Worm (Caenorhabditis elegans): ENCODE results near the gene spe-36.

The spe-36 gene

ce11 chrIV:11561677-11562076 is 30.4 kb downstream of the spe-36 start, which contains the start of gene F12F6.7:
Gene F12F6.7, minus strand, starts transcription at chrIV:11561833.
- TF ChIP-seq med-1 (GFP tag; optimal IDR thresholded peaks at IDR 0.05; ENCODE audit: insufficient read depth) (no peak), klf-2 (GFP tag; conservative IDR thresholded peaks at IDR 0.05) (no peak), T22C8.4 (GFP tag; IDR thresholded peaks at IDR 0.05) (no peak), tab-1 (GFP tag; IDR thresholded peaks at IDR 0.05) (no peak), flt-1 (GFP tag; IDR thresholded peaks at IDR 0.05) (no peak), ztf-29 (GFP tag; IDR thresholded peaks at IDR 0.05) (no peak), ztf-23 (GFP tag; IDR thresholded peaks at IDR 0.05) (no peak), cog-1 (tag; optimal IDR thresholded peaks at IDR 0.05) (no peak), ref-1 (GFP tag; conservative IDR thresholded peaks at IDR 0.05) (no peak)

ce11 chrIV:11551813-11552212 is 40.3 kb downstream of the spe-36 start, which contains the start of gene col-128:
Gene col-128, minus strand, starts transcription at chrIV:11551960.
- TF ChIP-seq med-1 (GFP tag; optimal IDR thresholded peaks at IDR 0.05; ENCODE audit: insufficient read depth): no peak

- TF ChIP-seq klf-2 (GFP tag; conservative IDR thresholded peaks at IDR 0.05) (0 out of 2 replicates have a peak, but pooled peaks have one; percentile 47), cog-1 (tag; optimal IDR thresholded peaks at IDR 0.05) (peak; percentile 88), tab-1 (GFP tag; IDR thresholded peaks at IDR 0.05) (peak; percentile 95), flt-1 (GFP tag; IDR thresholded peaks at IDR 0.05) (peak; percentile 95), ztf-23 (GFP tag; IDR thresholded peaks at IDR 0.05) (peak; percentile 92), med-1 (GFP tag; optimal IDR thresholded peaks at IDR 0.05; ENCODE audit: insufficient read depth) (peak; percentile 70), ztf-29 (GFP tag; IDR thresholded peaks at IDR 0.05) (peak; percentile 81), T22C8.4 (GFP tag; IDR thresholded peaks at IDR 0.05) (peak; percentile 81), ref-1 (GFP tag; conservative IDR thresholded peaks at IDR 0.05) (peak; percentile 81)
Measured at ce11 chrIV:11549694-11550093, 42.4 kb downstream of the spe-36 start.

- TF ChIP-seq ref-1 (GFP tag; conservative IDR thresholded peaks at IDR 0.05) (no peak), klf-2 (GFP tag; conservative IDR thresholded peaks at IDR 0.05) (no peak), flt-1 (GFP tag; IDR thresholded peaks at IDR 0.05) (no peak), ztf-23 (GFP tag; IDR thresholded peaks at IDR 0.05) (no peak), tab-1 (GFP tag; IDR thresholded peaks at IDR 0.05) (no peak), cog-1 (tag; optimal IDR thresholded peaks at IDR 0.05) (no peak), med-1 (GFP tag; optimal IDR thresholded peaks at IDR 0.05; ENCODE audit: insufficient read depth) (no peak), ztf-29 (GFP tag; IDR thresholded peaks at IDR 0.05) (no peak), T22C8.4 (GFP tag; IDR thresholded peaks at IDR 0.05) (no peak)
Measured at ce11 chrIV:11548671-11549070, 43.4 kb downstream of the spe-36 start, which contains the start of gene M04B2.7. Gene M04B2.7, minus strand, starts transcription at chrIV:11548771.

Data from whole organism, midembryonic.